Fruit fly (Drosophila melanogaster) Kc167 (cell line): Measurements from ENCODE around the gene Hus1-like.

Experiments
- Sin3A ChIP-seq: fragments of >200 bp; optimal IDR thresholded peaks from 2 replicates; lab custom pipeline; 2018; ENCODE audit warnings: missing external identifiers
- h ChIP-seq: fragments of >200 bp; optimal IDR thresholded peaks from 3 replicates; lab custom pipeline; 2018; ENCODE audit warnings: missing external identifiers
- psq ChIP-seq: fragments of >200 bp; optimal IDR thresholded peaks from 2 replicates; lab custom pipeline; 2017; ENCODE audit warnings: missing external identifiers
- ttk ChIP-seq: sonication (Bioruptor generic); optimal IDR thresholded peaks from 2 replicates; lab custom pipeline; 2017; ENCODE audit warnings: missing external identifiers

- TF ChIP-seq psq (lab: Kevin White, UChicago) (no peak), h (lab: Kevin White, UChicago) (no peak), ttk (lab: Kevin White, UChicago) (no peak), Sin3A (lab: Kevin White, UChicago) (no peak)
Observed at dm6 chr3R:4821098-4821605, 9.3 kb upstream of the Hus1-like start, which contains the start of gene CG14657.
